Worm (Caenorhabditis elegans): ENCODE data around the gene F28A10.7.

Gene F28A10.7

DNA sequence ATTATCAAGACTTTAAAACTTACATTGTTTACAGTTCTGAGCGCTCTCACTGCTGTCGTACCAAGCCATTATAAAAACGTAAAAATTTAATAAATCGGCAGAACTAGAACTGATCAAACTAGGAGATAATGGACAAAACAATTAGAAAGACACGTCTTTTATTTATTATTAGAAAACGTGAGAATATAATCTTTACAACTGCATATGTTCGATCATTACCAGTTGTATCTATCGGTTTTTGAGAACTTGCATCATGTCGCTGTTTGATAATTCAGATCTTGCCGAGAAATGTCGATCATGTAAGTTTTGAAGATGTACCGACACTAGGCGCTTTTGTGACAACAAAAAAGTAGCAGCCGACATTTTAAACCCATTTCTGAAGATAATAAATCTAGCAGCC, at the start of gene F28A10.7:
F28A10.7 (minus strand) TSS at position 101 of the 400 bp plus-strand sequence.
- TF ChIP-seq ztf-4 (tag; optimal IDR thresholded peaks at IDR 0.05) (no peak), lin-13 (GFP tag; optimal IDR thresholded peaks at IDR 0.05) (no peak), nhr-6 (tag; optimal IDR thresholded peaks at IDR 0.05) (no peak), ceh-82 (tag; optimal IDR thresholded peaks at IDR 0.05) (no peak), mab-5 (tag; optimal IDR thresholded peaks at IDR 0.05) (no peak), zag-1 (tag; optimal IDR thresholded peaks at IDR 0.05) (no peak), gmeb-1 (tag; optimal IDR thresholded peaks at IDR 0.05) (no peak), fos-1 (tag; optimal IDR thresholded peaks at IDR 0.05) (no peak), lin-11 (tag; optimal IDR thresholded peaks at IDR 0.05) (no peak), sma-3 (GFP tag; optimal IDR thresholded peaks at IDR 0.05) (no peak), elt-1 (tag; optimal IDR thresholded peaks at IDR 0.05) (no peak), unc-39 (tag; optimal IDR thresholded peaks at IDR 0.05) (no peak), snpc-4 (tag; optimal IDR thresholded peaks at IDR 0.05) (no peak), alr-1 (tag; optimal IDR thresholded peaks at IDR 0.05) (no peak), sma-9 (GFP tag; optimal IDR thresholded peaks at IDR 0.05) (no peak), sma-9 (tag; optimal IDR thresholded peaks at IDR 0.05) (no peak), peb-1 (tag; optimal IDR thresholded peaks at IDR 0.05) (no peak), ztf-1 (GFP tag; conservative IDR thresholded peaks at IDR 0.05) (no peak), ZK546.5 (tag; optimal IDR thresholded peaks at IDR 0.05) (no peak), nhr-21 (tag; optimal IDR thresholded peaks at IDR 0.05) (no peak), mdl-1 (tag; optimal IDR thresholded peaks at IDR 0.05) (no peak)

DNA sequence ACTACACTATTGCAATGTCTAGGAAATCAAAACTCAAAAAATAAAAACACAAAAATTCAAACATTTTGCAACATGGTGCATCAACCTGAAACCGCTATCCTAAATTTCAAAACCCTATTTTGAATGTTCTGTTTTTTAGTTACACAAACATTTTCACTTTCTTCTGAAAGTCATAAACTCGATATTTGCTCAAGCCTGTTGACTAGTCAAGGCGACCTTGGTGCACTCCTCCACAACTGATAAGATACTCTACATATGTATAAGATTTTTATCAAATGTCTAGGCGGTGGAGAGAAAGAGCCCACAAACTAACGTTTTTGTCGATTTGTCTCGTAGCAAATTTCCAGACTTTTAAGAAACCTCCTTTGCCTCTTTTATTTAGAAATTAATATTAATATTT, 42.5 kb upstream of the F28A10.7 start, which contains the start of gene T07D3.4:
T07D3.4 (plus strand) TSS at position 286 of the 400 bp plus-strand sequence.
- no peak for TF ChIP-seq nhr-12 (tag; optimal IDR thresholded peaks at IDR 0.05)
- TF ChIP-seq sma-9 (GFP tag; optimal IDR thresholded peaks at IDR 0.05) = peak; percentile 37
- TF ChIP-seq sma-9 (tag; optimal IDR thresholded peaks at IDR 0.05) = no peak
- TF ChIP-seq fos-1 (tag; optimal IDR thresholded peaks at IDR 0.05) = peak; percentile 61
- TF ChIP-seq lin-39 (tag; optimal IDR thresholded peaks at IDR 0.05) = no peak

DNA sequence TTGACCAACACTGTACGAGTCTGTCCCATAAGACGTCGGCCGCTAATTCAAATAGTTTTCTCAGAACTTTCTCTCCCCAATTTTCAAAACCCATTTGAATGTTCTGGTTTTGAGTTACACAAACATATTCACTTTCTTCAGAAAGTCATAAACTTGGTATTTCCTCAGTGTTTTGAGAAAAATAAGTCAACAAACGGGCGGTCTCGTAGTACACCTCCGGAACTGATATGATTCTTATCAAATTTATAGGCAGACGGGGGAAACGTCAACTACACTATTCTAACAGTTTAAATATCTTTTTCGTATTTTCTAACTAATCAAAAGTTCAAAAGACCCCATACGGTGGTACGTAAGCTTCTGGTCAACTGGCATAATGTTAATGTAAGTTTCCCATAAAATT, 38.7 kb upstream of the F28A10.7 start:
- TF ChIP-seq nhr-11 (tag; optimal IDR thresholded peaks at IDR 0.05) (no peak), unc-62 (GFP tag; optimal IDR thresholded peaks at IDR 0.05) (no peak), ztf-4 (tag; optimal IDR thresholded peaks at IDR 0.05) (no peak), fos-1 (tag; optimal IDR thresholded peaks at IDR 0.05) (peak; percentile 19)

DNA sequence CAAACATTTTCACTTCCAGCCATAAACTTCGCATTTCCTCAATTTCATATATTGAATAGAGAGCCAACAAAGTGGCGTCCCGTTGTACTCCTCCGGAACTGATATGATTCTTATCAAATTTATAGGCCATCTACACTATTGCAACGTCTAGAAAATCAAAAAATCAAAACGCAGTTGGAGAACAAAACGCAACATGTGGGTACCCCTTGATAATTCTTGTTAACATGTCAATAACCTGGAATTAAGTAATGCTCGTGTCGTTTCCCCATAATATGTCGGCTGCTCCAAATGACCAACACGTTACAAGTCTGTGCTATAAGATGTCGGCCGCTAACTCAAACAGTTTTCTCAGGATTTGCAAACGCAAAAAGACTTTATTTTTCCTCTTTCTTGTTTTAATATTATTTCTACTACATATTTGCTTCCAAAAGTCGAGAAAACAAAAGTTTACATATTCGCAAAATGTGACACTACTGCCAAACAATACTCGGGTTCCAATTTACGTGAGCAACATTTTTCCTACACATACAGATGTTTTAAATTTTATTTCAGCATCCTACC, 35.2 kb upstream of the F28A10.7 start:
- TF ChIP-seq nhr-77 (tag; optimal IDR thresholded peaks at IDR 0.05) (no peak), nhr-25 (tag; optimal IDR thresholded peaks at IDR 0.05) (no peak), sem-4 (tag; optimal IDR thresholded peaks at IDR 0.05) (no peak), alr-1 (tag; optimal IDR thresholded peaks at IDR 0.05) (no peak), peb-1 (tag; optimal IDR thresholded peaks at IDR 0.05) (no peak), sma-9 (GFP tag; optimal IDR thresholded peaks at IDR 0.05) (peak; percentile 38), sma-9 (tag; optimal IDR thresholded peaks at IDR 0.05) (no peak), ceh-16 (tag; optimal IDR thresholded peaks at IDR 0.05) (no peak), mab-5 (tag; optimal IDR thresholded peaks at IDR 0.05) (no peak), mdl-1 (tag; optimal IDR thresholded peaks at IDR 0.05) (no peak), unc-39 (tag; optimal IDR thresholded peaks at IDR 0.05) (no peak), nhr-6 (tag; optimal IDR thresholded peaks at IDR 0.05) (no peak), lsy-2 (tag; optimal IDR thresholded peaks at IDR 0.05) (no peak), nhr-10 (tag; optimal IDR thresholded peaks at IDR 0.05) (no peak), nhr-11 (tag; optimal IDR thresholded peaks at IDR 0.05) (no peak), C34F6.9 (tag; optimal IDR thresholded peaks at IDR 0.05) (no peak), lin-13 (GFP tag; optimal IDR thresholded peaks at IDR 0.05) (no peak), fos-1 (tag; optimal IDR thresholded peaks at IDR 0.05) (peak; percentile 29), ztf-4 (tag; optimal IDR thresholded peaks at IDR 0.05) (no peak), crh-2 (tag; optimal IDR thresholded peaks at IDR 0.05) (peak; percentile 16), skn-1 (tag; optimal IDR thresholded peaks at IDR 0.05) (no peak)

DNA sequence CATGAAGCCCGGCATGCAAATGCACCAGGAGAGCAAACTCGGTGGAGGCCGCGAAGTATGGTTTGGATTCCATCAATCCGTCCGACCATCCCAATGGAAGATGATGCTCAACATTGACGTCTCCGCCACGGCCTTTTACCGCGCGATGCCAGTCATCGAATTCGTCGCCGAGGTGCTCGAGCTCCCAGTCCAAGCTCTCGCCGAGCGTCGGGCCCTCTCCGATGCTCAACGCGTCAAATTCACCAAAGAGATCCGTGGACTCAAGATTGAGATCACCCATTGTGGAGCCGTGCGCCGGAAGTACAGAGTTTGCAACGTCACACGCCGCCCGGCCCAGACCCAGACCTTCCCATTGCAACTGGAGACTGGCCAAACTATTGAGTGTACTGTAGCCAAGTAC, 30.2 kb upstream of the F28A10.7 start:
- TF ChIP-seq gmeb-1 (tag; optimal IDR thresholded peaks at IDR 0.05) (no peak), dmd-4 (tag; optimal IDR thresholded peaks at IDR 0.05) (no peak), unc-39 (tag; optimal IDR thresholded peaks at IDR 0.05) (no peak), nhr-237 (tag; optimal IDR thresholded peaks at IDR 0.05) (no peak), ztf-11 (tag; optimal IDR thresholded peaks at IDR 0.05) (no peak), nhr-10 (tag; optimal IDR thresholded peaks at IDR 0.05) (no peak), peb-1 (tag; optimal IDR thresholded peaks at IDR 0.05) (no peak), nhr-77 (tag; optimal IDR thresholded peaks at IDR 0.05) (no peak), nhr-11 (tag; optimal IDR thresholded peaks at IDR 0.05) (no peak), R02D3.7 (tag; optimal IDR thresholded peaks at IDR 0.05) (no peak), ceh-16 (tag; optimal IDR thresholded peaks at IDR 0.05) (no peak), sem-4 (tag; optimal IDR thresholded peaks at IDR 0.05) (no peak), nhr-21 (tag; optimal IDR thresholded peaks at IDR 0.05) (no peak), alr-1 (tag; optimal IDR thresholded peaks at IDR 0.05) (no peak), ztf-1 (GFP tag; conservative IDR thresholded peaks at IDR 0.05) (no peak), lin-11 (tag; optimal IDR thresholded peaks at IDR 0.05) (no peak), zag-1 (tag; optimal IDR thresholded peaks at IDR 0.05) (no peak), nhr-23 (tag; optimal IDR thresholded peaks at IDR 0.05) (no peak), lsy-2 (tag; optimal IDR thresholded peaks at IDR 0.05) (no peak)
